Fruit fly (Drosophila melanogaster) whole organism, embryonic: ENCODE results near the gene CG12768.
A peak's percentile ranks its signal among the peaks of the same experiment; 100 is the strongest.

Experiments used
- CG10274 ChIP-seq: fragments of 200-800 bp; sonication (Bioruptor generic); optimal IDR thresholded peaks from 3 replicates; lab custom pipeline; 2017; ENCODE audit warnings: missing biosample characterization, mild to moderate bottlenecking, missing genetic modification characterization
- CG10431 ChIP-seq: fragments of 200-800 bp; sonication (Bioruptor generic); optimal IDR thresholded peaks from 3 replicates; lab custom pipeline; 2018; ENCODE audit warnings: missing biosample characterization, mild to moderate bottlenecking, missing genetic modification characterization
- CG10543 ChIP-seq: fragments of 200-800 bp; sonication (Bioruptor generic); optimal IDR thresholded peaks from 3 replicates; lab custom pipeline; 2017; ENCODE audit warnings: missing biosample characterization, mild to moderate bottlenecking, missing genetic modification characterization, moderate library complexity
- CG11398 ChIP-seq: fragments of 200-800 bp; sonication (Bioruptor generic); optimal IDR thresholded peaks from 2 replicates; lab custom pipeline; 2016; ENCODE audit warnings: missing biosample characterization, missing genetic modification characterization
- CG13424 ChIP-seq: fragments of 200-800 bp; sonication (Bioruptor generic); optimal IDR thresholded peaks from 2 replicates; lab custom pipeline; 2019; ENCODE audit warnings: missing biosample characterization, mild to moderate bottlenecking, missing genetic modification characterization, moderate library complexity
- CG14710 ChIP-seq: fragments of 200-800 bp; sonication (Bioruptor generic); optimal IDR thresholded peaks from 3 replicates; lab custom pipeline; 2019; ENCODE audit warnings: missing biosample characterization, mild to moderate bottlenecking, missing genetic modification characterization, moderate library complexity
- CG15601 ChIP-seq: fragments of 200-800 bp; sonication (Bioruptor generic); optimal IDR thresholded peaks from 3 replicates; lab custom pipeline; 2019; ENCODE audit warnings: missing biosample characterization, mild to moderate bottlenecking, missing genetic modification characterization, moderate library complexity
- CG17612 ChIP-seq: fragments of 200-800 bp; sonication (Bioruptor generic); IDR thresholded peaks from 2 replicates; pipeline ENCODE4 v1.3.6; 2022; ENCODE audit warnings: missing biosample characterization, missing genetic modification characterization
- CG2712 ChIP-seq: fragments of 200-800 bp; optimal IDR thresholded peaks from 3 replicates; lab custom pipeline; 2019; ENCODE audit warnings: missing biosample characterization, mild to moderate bottlenecking, missing genetic modification characterization, moderate library complexity
- CG33557 ChIP-seq: fragments of 200-800 bp; sonication (Bioruptor generic); optimal IDR thresholded peaks from 2 replicates; lab custom pipeline; 2019; ENCODE audit warnings: missing biosample characterization, mild to moderate bottlenecking, missing genetic modification characterization, moderate library complexity
- CG4328 ChIP-seq: fragments of 200-800 bp; sonication (Bioruptor generic); optimal IDR thresholded peaks from 3 replicates; lab custom pipeline; 2017; ENCODE audit warnings: missing biosample characterization, missing genetic modification reagents, missing genetic modification characterization
- CG43689 ChIP-seq: fragments of 200-800 bp; sonication (Bioruptor generic); IDR thresholded peaks from 2 replicates; pipeline ENCODE4 v1.3.6; 2022; ENCODE audit warnings: missing biosample characterization, missing genetic modification characterization
- CG6765 ChIP-seq: fragments of 200-800 bp; sonication (Bioruptor generic); optimal IDR thresholded peaks from 3 replicates; lab custom pipeline; 2017; ENCODE audit warnings: missing biosample characterization, mild to moderate bottlenecking, missing genetic modification characterization
- CG6813 ChIP-seq: fragments of 200-800 bp; sonication (Bioruptor generic); optimal IDR thresholded peaks from 2 replicates; lab custom pipeline; 2017; ENCODE audit warnings: missing biosample characterization, missing genetic modification characterization, mild to moderate bottlenecking, moderate library complexity, missing genetic modification reagents
- CG7839 ChIP-seq: fragments of 200-800 bp; sonication (Bioruptor generic); optimal IDR thresholded peaks from 3 replicates; lab custom pipeline; 2018; ENCODE audit warnings: missing biosample characterization, mild to moderate bottlenecking, missing genetic modification characterization, moderate library complexity
- CG7987 ChIP-seq: fragments of 200-800 bp; sonication (Bioruptor generic); optimal IDR thresholded peaks from 2 replicates; lab custom pipeline; 2018; ENCODE audit warnings: missing biosample characterization, mild to moderate bottlenecking, missing genetic modification characterization, moderate library complexity
- CG8290 ChIP-seq, 3 experiments: fragments of 200-800 bp; sonication (Bioruptor generic); optimal IDR thresholded peaks; 2 replicates each; lab custom pipeline; 2016 to 2019; ENCODE audit warnings: missing biosample characterization in 3 of 3, missing genetic modification characterization in 3 of 3, mild to moderate bottlenecking in 2 of 3, moderate library complexity in 1 of 3
- CG8359 ChIP-seq: fragments of 200-800 bp; sonication (Bioruptor generic); optimal IDR thresholded peaks from 2 replicates; lab custom pipeline; 2017; ENCODE audit warnings: missing biosample characterization, mild to moderate bottlenecking, missing genetic modification characterization, borderline replicate concordance
- CG8388 ChIP-seq: fragments of 200-800 bp; sonication (Bioruptor generic); optimal IDR thresholded peaks from 2 replicates; lab custom pipeline; 2019; ENCODE audit warnings: missing biosample characterization, mild to moderate bottlenecking, missing genetic modification characterization, moderate library complexity
- D ChIP-seq, 2 experiments: fragments of 200-800 bp in 1 of 2; fragments of >200 bp in 1 of 2; sonication (Bioruptor generic) in 1 of 2; optimal IDR thresholded peaks; 2 replicates in 1 of 2; 3 replicates in 1 of 2; lab custom pipeline; 2017; ENCODE audit warnings: mild to moderate bottlenecking in 1 of 2, missing biosample characterization in 1 of 2, missing genetic modification characterization in 1 of 2, missing genetic modification reagents in 1 of 2
- E2f2 ChIP-seq: fragments of 200-800 bp; sonication (Bioruptor generic); IDR thresholded peaks from 2 replicates; pipeline ENCODE4 v1.3.6; 2022; ENCODE audit warnings: missing biosample characterization, missing genetic modification characterization
- Eip74EF ChIP-seq, 2 experiments: fragments of 200-800 bp in 1 of 2; fragments of >200 bp in 1 of 2; sonication (Bioruptor generic) in 1 of 2; optimal IDR thresholded peaks; 2 replicates each; lab custom pipeline; 2017 to 2019; ENCODE audit warnings: missing biosample characterization in 2 of 2, missing genetic modification characterization in 2 of 2, mild to moderate bottlenecking in 1 of 2, moderate library complexity in 1 of 2
- Hr51 ChIP-seq, 2 experiments: fragments of 200-800 bp; sonication (Bioruptor generic); optimal IDR thresholded peaks; 2 replicates in 1 of 2; 3 replicates in 1 of 2; lab custom pipeline; 2016 to 2018; ENCODE audit warnings: missing biosample characterization in 2 of 2, missing genetic modification characterization in 2 of 2, mild to moderate bottlenecking in 1 of 2, moderate library complexity in 1 of 2
- Opbp ChIP-seq: fragments of 200-800 bp; sonication (Bioruptor generic); IDR thresholded peaks from 3 replicates; pipeline ENCODE4 v1.3.6; 2022; ENCODE audit warnings: missing biosample characterization, missing genetic modification characterization; ENCODE audit not compliant: partially characterized antibody
- Sin3A ChIP-seq: fragments of >200 bp; optimal IDR thresholded peaks from 2 replicates; lab custom pipeline; 2018
- Sox102F ChIP-seq: fragments of 200-800 bp; sonication (Bioruptor generic); optimal IDR thresholded peaks from 2 replicates; lab custom pipeline; 2018; ENCODE audit warnings: missing biosample characterization, mild to moderate bottlenecking, missing genetic modification characterization, moderate library complexity
- TFAM ChIP-seq: fragments of 200-800 bp; sonication (Bioruptor generic); optimal IDR thresholded peaks from 2 replicates; lab custom pipeline; 2017; ENCODE audit warnings: missing biosample characterization, missing genetic modification characterization, inconsistent platforms
- al ChIP-seq: fragments of 200-800 bp; sonication (Bioruptor generic); IDR thresholded peaks from 2 replicates; pipeline ENCODE4 v1.3.6; 2022; ENCODE audit warnings: missing biosample characterization, missing genetic modification characterization
- ara ChIP-seq: fragments of 200-800 bp; sonication (Bioruptor generic); IDR thresholded peaks from 2 replicates; pipeline ENCODE4 v1.3.6; 2022; ENCODE audit warnings: missing biosample characterization, missing genetic modification characterization
- bbx ChIP-seq: fragments of 200-800 bp; sonication (Bioruptor generic); IDR thresholded peaks from 2 replicates; pipeline ENCODE4 v1.3.6; 2022; ENCODE audit warnings: missing biosample characterization, missing genetic modification characterization; ENCODE audit not compliant: partially characterized antibody
- bigmax ChIP-seq: fragments of 200-800 bp; sonication (Bioruptor generic); optimal IDR thresholded peaks from 2 replicates; lab custom pipeline; 2018; ENCODE audit warnings: missing biosample characterization, mild to moderate bottlenecking, missing genetic modification characterization
- da ChIP-seq: fragments of 200-800 bp; sonication (Bioruptor generic); optimal IDR thresholded peaks from 2 replicates; lab custom pipeline; 2016; ENCODE audit warnings: missing biosample characterization, missing genetic modification characterization
- exex ChIP-seq: fragments of 200-800 bp; sonication (Bioruptor generic); optimal IDR thresholded peaks from 4 replicates; lab custom pipeline; 2018; ENCODE audit warnings: missing biosample characterization, mild to moderate bottlenecking, missing genetic modification characterization, moderate library complexity
- grn ChIP-seq: fragments of 200-800 bp; sonication (Bioruptor generic); optimal IDR thresholded peaks from 3 replicates; lab custom pipeline; 2017; ENCODE audit warnings: missing biosample characterization, missing genetic modification characterization
- insv ChIP-seq, 2 experiments: fragments of 200-800 bp; sonication (Bioruptor generic); optimal IDR thresholded peaks; 3 replicates each; lab custom pipeline; 2016 to 2018; ENCODE audit warnings: missing biosample characterization in 2 of 2, missing genetic modification characterization in 2 of 2
- jing ChIP-seq: fragments of 200-800 bp; sonication (Bioruptor generic); optimal IDR thresholded peaks from 2 replicates; lab custom pipeline; 2018; ENCODE audit warnings: missing biosample characterization, mild to moderate bottlenecking, missing genetic modification characterization
- jumu ChIP-seq: fragments of 200-800 bp; sonication (Bioruptor generic); optimal IDR thresholded peaks from 3 replicates; lab custom pipeline; 2016; ENCODE audit warnings: missing biosample characterization, missing genetic modification characterization
- mam ChIP-seq: fragments of 200-800 bp; sonication (Bioruptor generic); optimal IDR thresholded peaks from 3 replicates; lab custom pipeline; 2016; ENCODE audit warnings: missing biosample characterization, missing genetic modification characterization
- nau ChIP-seq: fragments of 200-800 bp; sonication (Bioruptor generic); optimal IDR thresholded peaks from 3 replicates; lab custom pipeline; 2017; ENCODE audit warnings: missing biosample characterization, mild to moderate bottlenecking, missing genetic modification characterization, missing genetic modification reagents
- nmo ChIP-seq: fragments of 200-800 bp; sonication (Bioruptor generic); optimal IDR thresholded peaks from 2 replicates; lab custom pipeline; 2018; ENCODE audit warnings: missing biosample characterization, mild to moderate bottlenecking, missing genetic modification characterization, moderate library complexity
- nom ChIP-seq: fragments of 200-800 bp; sonication (Bioruptor generic); optimal IDR thresholded peaks from 2 replicates; lab custom pipeline; 2017; ENCODE audit warnings: missing biosample characterization, missing genetic modification characterization, mild to moderate bottlenecking, moderate library complexity, missing genetic modification reagents
- pnt ChIP-seq: fragments of 200-800 bp; sonication (Bioruptor generic); optimal IDR thresholded peaks from 3 replicates; lab custom pipeline; 2016; ENCODE audit warnings: missing biosample characterization, missing genetic modification characterization
- pum ChIP-seq: fragments of 200-800 bp; sonication (Bioruptor generic); optimal IDR thresholded peaks from 2 replicates; lab custom pipeline; 2016; ENCODE audit warnings: missing biosample characterization, missing genetic modification characterization
- sens ChIP-seq: fragments of 200-800 bp; sonication (Bioruptor generic); peaks from one replicate; lab custom pipeline; 2016; ENCODE audit warnings: missing biosample characterization, missing genetic modification characterization
- sima ChIP-seq: fragments of 200-800 bp; sonication (Bioruptor generic); optimal IDR thresholded peaks from 2 replicates; lab custom pipeline; 2016; ENCODE audit warnings: missing biosample characterization, missing genetic modification characterization
- ssp ChIP-seq: fragments of 200-800 bp; sonication (Bioruptor generic); IDR thresholded peaks from 2 replicates; pipeline ENCODE4 v1.3.6; 2022; ENCODE audit warnings: missing biosample characterization, missing genetic modification characterization
- trh ChIP-seq: fragments of 200-800 bp; sonication (Bioruptor generic); optimal IDR thresholded peaks from 2 replicates; lab custom pipeline; 2016; ENCODE audit warnings: missing biosample characterization, missing genetic modification characterization
- wek ChIP-seq: fragments of 200-800 bp; sonication (Bioruptor generic); optimal IDR thresholded peaks from 3 replicates; lab custom pipeline; 2018; ENCODE audit warnings: missing biosample characterization, mild to moderate bottlenecking, missing genetic modification characterization, moderate library complexity
- zf30C ChIP-seq: fragments of 200-800 bp; sonication (Bioruptor generic); optimal IDR thresholded peaks from 3 replicates; lab custom pipeline; 2018; ENCODE audit warnings: missing biosample characterization, mild to moderate bottlenecking, missing genetic modification characterization

Gene CG12768

DNA sequence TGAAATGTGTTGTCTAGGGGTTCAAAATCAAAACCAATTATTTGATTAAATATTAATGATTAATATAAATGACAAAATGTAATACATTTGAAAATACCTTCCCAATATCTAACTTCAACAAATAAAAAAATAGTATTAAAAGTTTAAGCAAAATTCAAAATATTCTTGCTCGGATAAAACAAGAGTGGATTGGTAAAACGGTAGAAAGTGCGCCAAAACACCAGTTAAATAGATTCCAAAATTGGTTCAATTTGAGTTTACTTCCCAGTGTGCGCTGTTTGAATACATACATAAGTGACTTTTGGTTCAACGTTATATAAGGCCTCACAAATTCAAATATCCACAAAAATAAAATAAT lies 45.3 kb upstream of the CG12768 start (continued):
- TF ChIP-seq Eip74EF (GFP tag; optimal IDR thresholded peaks at IDR 0.05; lab: Kevin White, UChicago) (peak in 1 of 2 experiments; percentile 71), wek (no peak), CG10431 (no peak), pnt (GFP tag; lab: Kevin White, UChicago) (no peak), Hr51 (GFP tag; optimal IDR thresholded peaks at IDR 0.05; lab: Kevin White, UChicago) (peak in 1 of 2 experiments; percentile 91), bbx (GFP tag; lab: Robert Waterston, UW) (no peak), nom (GFP tag; lab: Kevin White, UChicago) (peak; percentile 29), TFAM (GFP tag; lab: Kevin White, UChicago) (no peak), pum (GFP tag; lab: Kevin White, UChicago) (no peak), CG15601 (tag; lab: Kevin White, UChicago) (no peak), trh (GFP tag; lab: Kevin White, UChicago) (peak; percentile 29), mam (GFP tag; lab: Kevin White, UChicago) (no peak), D (optimal IDR thresholded peaks at IDR 0.05; lab: Kevin White, UChicago) (no peak), D (GFP tag; optimal IDR thresholded peaks at IDR 0.05; lab: Kevin White, UChicago) (peak; percentile 29), CG7839 (peak; percentile 86), E2f2 (GFP tag; lab: Robert Waterston, UW) (peak; percentile 53; the same call in 1 of the 2 replicates), CG7987 (GFP tag; lab: Kevin White, UChicago) (no peak), Sox102F (GFP tag; lab: Kevin White, UChicago) (peak; percentile 85), sima (GFP tag; lab: Kevin White, UChicago) (no peak), nmo (GFP tag; lab: Kevin White, UChicago) (peak; percentile 78), nau (GFP tag; lab: Kevin White, UChicago) (no peak), CG2712 (tag; lab: Kevin White, UChicago) (peak; percentile 79), CG8359 (GFP tag; lab: Kevin White, UChicago) (no peak), jumu (GFP tag; lab: Kevin White, UChicago) (no peak), CG6813 (GFP tag; lab: Kevin White, UChicago) (peak; percentile 62), Sin3A (lab: Kevin White, UChicago) (no peak), CG13424 (tag; lab: Kevin White, UChicago) (peak; percentile 83), CG17612 (GFP tag; lab: Robert Waterston, UW) (no peak), CG8290 (GFP tag; optimal IDR thresholded peaks at IDR 0.05; lab: Kevin White, UChicago) (no peak), CG8290 (tag; optimal IDR thresholded peaks at IDR 0.05; lab: Kevin White, UChicago) (no peak), insv (GFP tag; optimal IDR thresholded peaks at IDR 0.05; lab: Kevin White, UChicago) (peak in 1 of 2 experiments; percentile 7), al (GFP tag; lab: Robert Waterston, UW) (peak; percentile 66), ssp (GFP tag; lab: Robert Waterston, UW) (0 out of 2 replicates have a peak, but pooled peaks have one; percentile 15), CG11398 (no peak), CG14710 (tag; lab: Kevin White, UChicago) (peak; percentile 17), Opbp (GFP tag; lab: Robert Waterston, UW) (no peak), CG6765 (GFP tag; lab: Kevin White, UChicago) (peak; percentile 4), exex (no peak), jing (no peak), ara (peak; percentile 15; the same call in 1 of the 2 replicates), da (no peak), grn (no peak), sens (GFP tag; lab: Kevin White, UChicago) (peak; percentile 56), zf30C (GFP tag; lab: Kevin White, UChicago) (no peak), CG8388 (peak; percentile 63), CG10274 (GFP tag; lab: Kevin White, UChicago) (no peak), CG4328 (no peak), CG43689 (no peak), bigmax (no peak), CG33557 (GFP tag; lab: Kevin White, UChicago) (no peak), CG10543 (GFP tag; lab: Kevin White, UChicago) (peak; percentile 39)
